Fruit fly (Drosophila melanogaster): Measurements from ENCODE around the gene CG17036.

The CG17036 gene

DNA sequence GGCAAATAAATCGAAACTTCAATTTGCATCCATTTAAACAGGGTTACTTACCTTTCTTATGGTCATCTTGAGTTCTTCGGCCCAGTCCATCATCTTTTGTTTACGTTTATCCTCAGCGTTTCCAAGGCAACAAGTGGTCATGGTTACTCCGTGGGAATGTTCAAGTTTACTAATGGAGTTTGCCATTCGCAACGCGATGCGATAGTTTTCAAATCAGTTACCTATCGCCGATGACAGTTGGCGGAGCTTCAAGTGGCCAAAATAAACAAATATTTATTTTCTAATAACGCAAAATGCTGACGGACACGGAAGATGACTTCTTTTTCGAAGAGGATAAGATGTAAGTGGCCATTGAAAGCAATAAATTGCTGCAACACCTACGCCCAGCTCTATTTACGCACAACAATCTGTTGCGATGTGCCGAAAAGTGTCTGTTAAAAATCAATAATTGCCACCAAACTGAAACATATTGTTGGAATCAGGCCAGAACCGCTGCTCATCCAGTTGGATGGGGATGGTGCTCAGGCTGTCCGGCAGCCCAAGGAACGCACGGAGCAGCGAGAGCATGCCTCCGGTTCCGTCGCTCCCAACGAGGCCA, 5.6 kb downstream of the CG17036 start, which contains the start of the genes IFT43 and PICK1:
Gene IFT43 (minus strand): TSS at position 166 of the 598 bp plus-strand sequence.
Gene PICK1 (plus strand): TSS at position 211 of the 598 bp plus-strand sequence.
- no peak for TF ChIP-seq noc (tag; optimal IDR thresholded peaks at IDR 0.05)

DNA sequence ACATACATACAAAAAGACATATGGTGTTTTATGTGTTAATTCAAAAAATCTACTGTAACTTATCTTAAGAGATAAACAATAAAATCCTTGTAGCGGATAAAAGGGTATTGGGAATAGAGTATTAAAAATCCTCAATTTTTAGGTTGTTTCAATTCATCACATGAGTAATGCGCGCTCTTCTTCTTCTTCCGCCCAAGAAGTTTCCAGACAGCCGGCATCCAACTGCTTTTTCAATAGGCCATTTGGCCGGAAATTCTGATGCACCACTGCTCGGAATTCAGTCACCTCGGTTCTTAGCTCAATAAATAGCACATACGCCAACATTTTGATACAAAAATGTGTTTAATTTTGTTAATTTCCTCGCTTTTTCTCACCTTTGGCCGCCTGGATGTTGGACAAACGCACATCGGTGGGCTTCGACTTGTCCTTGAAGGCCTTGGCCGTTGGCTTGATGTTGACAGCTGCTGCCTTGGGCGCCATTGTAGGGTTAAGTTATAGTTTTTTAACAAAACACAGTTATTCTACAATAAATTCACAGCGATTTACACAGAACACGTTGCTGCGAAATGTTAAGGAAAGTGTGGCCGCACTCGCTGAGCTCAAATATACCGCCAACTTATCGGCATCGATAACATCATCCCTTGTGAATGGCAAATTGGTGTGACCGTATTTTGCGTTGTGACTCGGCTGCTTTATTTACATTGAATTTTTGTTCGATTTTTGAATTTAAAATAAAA, 8.0 kb downstream of the CG17036 start, which contains the start of the genes CCT4 and CG6153:
Gene CCT4 (minus strand): TSS at position 592 of the 737 bp plus-strand sequence.
Gene CG6153 (plus strand): TSS at position 651 of the 737 bp plus-strand sequence.
- no peak for TF ChIP-seq noc (tag; optimal IDR thresholded peaks at IDR 0.05)

DNA sequence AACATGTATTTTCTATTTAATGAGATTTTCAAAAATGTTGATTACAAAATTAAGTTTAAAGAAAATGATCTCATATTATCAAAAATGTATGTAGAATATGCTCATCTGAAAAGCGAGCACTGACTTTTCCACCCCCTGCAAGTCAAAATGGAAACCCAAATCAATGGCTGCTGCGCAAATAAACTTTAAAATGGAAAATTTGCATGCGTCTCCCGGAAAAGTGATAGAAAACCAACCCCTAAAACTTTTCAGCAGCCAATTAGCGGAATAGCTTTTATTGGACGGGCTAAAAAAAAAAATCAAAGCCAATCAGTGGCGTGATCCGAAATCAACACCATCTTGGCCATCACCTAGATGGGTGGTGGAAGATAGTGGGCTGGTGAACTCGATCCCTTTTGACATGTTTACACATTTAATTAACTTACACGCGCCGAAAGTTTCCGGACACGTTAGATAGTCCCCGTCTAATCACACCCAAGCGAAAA, 11.2 kb downstream of the CG17036 start:
- TF ChIP-seq noc (tag; optimal IDR thresholded peaks at IDR 0.05) = no peak

DNA sequence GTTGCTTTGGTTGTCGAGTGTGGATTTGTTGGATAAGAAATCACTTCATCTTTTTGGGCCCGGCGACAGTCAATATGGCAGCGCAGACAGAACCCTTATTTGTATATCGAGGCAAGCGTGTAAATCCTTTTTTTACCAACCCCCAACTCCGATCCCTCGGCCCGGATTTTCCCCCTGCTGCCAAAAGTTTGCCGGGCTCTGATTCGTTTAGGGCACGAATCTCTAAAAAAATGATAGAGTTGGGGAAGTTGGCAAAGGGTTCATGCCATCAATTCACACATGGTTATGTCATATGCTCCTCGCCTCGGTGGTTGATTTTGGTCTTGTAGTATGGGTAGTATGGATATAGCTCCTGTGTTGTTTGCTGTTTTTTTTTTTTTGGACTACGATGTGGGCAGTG, 13.7 kb downstream of the CG17036 start:
- TF ChIP-seq noc (tag; optimal IDR thresholded peaks at IDR 0.05) = no peak

DNA sequence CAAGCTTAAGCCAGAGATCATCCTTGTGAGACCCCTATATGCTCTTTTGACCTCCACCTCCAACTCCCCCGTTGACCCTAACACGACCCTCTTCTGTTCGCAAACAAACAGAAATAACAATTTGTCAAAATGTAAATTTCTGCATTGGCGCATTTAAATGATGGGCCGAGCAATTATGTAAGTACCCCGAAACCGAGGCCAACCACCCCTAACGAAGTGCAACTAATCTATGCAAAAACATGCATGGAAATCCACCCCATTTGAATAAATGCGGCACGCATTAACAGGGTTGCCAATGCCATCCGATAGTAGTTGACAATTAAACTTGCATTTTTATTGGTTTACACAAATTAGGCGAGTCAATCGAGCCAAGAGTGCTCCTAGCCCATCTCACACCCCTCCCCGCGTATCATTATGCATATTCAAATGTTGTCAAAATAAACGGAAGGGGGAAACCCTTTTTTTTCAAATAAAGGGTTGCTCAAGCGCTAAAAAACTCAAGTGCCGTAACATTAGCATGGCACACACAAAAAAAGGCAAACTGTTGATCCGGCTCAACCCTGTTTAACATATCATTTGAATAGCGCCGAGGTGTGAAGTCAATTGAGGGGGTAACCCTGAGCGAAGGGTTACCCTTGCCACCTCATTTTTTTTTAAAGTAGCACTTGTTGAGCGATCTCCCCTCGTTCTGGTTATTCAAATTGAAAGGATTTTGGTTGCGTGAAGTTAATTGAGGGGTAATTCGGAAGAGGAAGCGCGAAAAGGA, 18.8 kb downstream of the CG17036 start:
- no peak for TF ChIP-seq noc (tag; optimal IDR thresholded peaks at IDR 0.05)

DNA sequence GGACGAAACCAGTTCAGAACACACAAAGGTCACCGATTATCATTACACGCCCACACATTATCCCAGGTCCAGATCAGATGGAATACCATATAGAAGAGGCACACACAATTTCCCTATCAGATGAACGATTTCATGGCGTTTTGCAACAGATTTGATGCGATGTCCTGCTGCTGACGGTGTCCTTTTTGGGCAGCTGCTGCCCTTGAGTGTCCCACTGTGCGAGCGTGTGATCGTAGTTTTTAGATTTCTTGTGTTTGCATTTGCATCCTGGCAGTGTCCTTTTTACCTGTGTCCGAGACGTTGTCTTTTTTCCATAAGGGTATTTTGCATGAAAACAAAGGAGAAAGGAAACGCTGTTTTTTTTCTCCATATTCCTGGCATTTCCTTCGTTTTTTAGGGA, 21.2 kb downstream of the CG17036 start:
- no peak for TF ChIP-seq noc (tag; optimal IDR thresholded peaks at IDR 0.05)

DNA sequence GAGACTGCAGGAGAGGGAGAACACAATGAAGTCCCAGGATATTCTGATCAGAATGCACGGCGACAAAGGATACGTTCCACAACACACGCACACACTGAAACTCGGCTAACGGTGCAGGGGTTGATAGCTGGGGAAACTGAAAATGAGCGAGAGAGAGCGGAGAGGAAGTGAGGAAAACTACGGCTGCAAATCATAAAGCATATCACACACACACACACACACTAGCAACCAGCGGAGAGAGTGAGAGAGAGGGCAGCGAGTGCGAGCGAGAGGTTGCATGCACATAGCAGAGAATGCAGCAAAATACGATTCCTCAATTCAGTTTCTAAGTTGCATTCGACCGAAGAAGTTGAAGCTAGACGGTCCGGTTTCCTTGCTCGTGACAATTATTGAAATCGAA, 22.3 kb downstream of the CG17036 start:
- no peak for TF ChIP-seq noc (tag; optimal IDR thresholded peaks at IDR 0.05)

DNA sequence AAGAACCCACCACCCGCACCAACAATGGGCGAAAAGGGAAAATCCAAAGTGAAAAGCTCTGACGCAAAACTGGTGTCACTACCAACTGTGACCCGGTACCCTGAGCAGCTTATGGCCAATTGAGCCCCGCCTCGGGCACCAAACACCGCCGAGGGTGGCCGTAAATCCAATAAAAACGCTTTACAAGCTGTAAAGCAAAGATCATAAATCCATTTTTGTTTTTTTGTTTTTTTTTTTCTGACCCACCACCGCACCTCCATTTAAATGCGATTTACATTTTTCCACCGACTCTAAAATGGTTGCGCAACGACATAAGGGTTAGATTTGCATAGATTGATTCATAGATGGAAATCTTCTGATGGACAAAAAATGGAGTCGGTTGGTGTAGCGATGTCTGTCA, 26.2 kb downstream of the CG17036 start:
- no peak for TF ChIP-seq noc (tag; optimal IDR thresholded peaks at IDR 0.05)

DNA sequence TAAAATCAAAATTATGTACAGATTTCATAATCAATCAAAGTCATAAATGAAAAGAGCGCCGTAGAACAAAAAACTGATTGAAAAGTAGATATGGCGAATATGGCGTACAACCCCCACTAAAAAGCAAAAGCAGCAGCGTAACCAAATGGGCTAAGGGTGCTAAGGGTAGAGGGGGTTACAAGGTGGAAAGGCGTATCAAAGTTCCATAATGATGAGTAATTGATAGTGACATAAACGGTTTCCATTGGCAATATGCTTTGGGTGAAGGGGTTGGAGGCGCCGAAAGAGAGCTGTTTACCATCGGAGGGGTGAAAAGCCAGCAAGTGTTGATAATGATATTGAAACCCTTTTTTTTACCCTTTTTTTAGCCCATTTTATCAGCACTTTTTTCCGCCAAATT, 28.2 kb downstream of the CG17036 start:
- no peak for TF ChIP-seq noc (tag; optimal IDR thresholded peaks at IDR 0.05)

DNA sequence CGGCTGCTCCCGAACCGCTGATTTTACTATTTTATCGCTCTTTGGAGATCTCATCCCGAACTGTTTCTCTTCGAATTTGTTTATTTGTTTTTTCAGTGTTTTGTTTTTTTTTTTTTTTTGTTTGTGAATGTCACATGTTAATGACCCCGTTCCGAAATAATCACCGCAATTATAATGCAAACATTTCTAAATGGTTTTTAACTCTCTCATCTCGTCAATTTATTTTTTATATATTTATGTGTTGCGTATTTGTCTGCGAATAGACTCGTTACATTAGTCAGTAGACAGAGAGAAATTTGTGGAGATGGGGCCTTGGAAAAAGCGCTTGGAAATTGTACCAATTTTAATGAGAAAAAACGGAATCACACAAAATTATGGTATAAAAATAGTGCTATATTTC, 30.9 kb downstream of the CG17036 start, which contains the start of gene Nepl7:
Gene Nepl7 (minus strand): TSS at position 101 of the 400 bp plus-strand sequence.
- TF ChIP-seq noc (tag; optimal IDR thresholded peaks at IDR 0.05) = no peak

DNA sequence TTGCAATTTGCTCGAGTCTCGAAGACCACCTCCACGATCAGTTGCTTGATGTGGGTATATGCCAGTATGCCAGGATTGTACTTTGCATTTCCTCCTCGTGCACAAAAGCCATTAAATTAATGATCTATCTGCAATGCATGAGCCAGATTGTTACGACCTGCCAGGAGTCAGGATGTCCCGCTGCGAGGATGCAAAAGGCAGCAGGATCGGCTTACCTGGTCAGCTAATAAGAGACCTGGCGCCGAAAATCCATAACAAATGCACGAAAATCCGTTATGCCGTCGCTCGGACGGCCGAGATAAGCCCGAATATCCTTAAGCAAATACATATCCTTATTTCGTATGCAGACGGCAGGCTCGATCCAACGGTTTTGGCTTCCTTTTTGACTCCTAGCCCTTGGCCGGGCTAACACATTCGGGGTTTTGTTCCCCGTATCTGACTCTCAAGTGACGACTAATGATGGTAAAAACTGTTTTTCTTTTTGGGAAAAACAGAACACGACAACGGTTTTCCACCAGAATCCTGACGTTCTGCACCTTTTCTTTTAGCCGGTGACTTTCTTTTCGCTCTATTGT, 34.5 kb downstream of the CG17036 start:
- TF ChIP-seq noc (tag; optimal IDR thresholded peaks at IDR 0.05) = no peak

DNA sequence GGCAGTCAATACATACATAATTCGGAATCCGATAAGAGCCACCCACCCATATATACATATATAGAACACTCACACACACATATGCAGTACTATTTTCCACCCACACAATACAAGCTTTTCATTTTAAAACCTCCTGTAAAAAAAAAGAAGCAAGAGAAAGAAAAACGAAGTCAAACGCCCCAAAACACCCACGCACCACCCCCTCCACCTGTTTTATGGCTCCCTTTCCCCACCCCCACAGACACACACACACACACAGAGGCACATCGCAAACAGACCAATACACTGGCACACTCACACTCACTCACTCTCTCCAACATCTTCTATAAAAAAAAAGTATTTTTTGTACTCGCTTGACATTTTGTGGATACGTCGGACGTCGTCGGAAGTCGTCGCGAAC, 43.2 kb downstream of the CG17036 start:
- no peak for TF ChIP-seq noc (tag; optimal IDR thresholded peaks at IDR 0.05)

DNA sequence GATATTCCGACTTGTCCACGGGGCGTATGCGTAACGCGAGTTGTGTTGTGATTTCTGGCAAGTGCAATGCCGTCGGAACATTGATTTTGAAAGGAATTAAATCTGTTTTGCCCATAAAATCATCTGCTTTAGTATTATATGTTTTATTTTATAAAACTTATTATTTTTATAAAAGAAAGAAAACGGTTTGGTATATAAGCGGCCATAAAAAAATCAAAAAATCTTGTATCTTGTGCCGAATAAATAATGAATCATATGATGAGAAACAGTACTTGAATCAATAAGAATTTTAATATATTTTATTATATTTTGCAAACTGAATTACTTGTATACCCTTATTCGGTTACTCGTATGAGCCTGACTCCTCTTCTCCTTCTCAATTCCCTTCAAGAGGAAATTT, 43.7 kb downstream of the CG17036 start, which contains the start of gene pdm2:
Gene pdm2 (plus strand): TSS at position 301 of the 400 bp plus-strand sequence.
- TF ChIP-seq noc (tag; optimal IDR thresholded peaks at IDR 0.05) = no peak

DNA sequence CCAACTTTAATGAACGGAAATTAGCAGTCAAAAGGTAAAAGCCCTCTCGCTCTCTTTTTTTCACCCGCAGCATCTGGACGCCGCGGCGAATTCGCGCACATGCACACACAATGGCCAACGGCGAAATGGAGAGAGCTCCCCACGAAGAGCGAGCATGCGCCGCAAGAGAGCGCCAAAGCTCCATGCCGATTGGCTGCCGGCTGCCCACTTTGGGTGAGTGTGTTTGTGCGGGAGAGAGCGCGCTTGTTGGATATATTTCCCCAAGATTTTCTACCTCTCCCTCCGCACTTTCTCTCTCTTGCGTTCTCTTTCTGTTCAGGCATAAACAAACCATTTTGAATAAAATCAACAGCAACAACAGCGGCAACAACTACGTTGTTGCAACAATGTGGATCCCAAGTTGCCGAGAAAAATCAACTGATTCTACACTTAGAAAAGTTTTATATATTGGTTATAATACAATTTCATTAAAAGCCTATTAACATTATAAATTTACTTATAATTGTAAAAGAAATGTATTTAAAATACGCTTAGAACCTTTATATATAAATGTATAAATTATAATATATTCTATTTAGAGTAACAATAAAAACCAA, 44.7 kb downstream of the CG17036 start:
- no peak for TF ChIP-seq noc (tag; optimal IDR thresholded peaks at IDR 0.05)

DNA sequence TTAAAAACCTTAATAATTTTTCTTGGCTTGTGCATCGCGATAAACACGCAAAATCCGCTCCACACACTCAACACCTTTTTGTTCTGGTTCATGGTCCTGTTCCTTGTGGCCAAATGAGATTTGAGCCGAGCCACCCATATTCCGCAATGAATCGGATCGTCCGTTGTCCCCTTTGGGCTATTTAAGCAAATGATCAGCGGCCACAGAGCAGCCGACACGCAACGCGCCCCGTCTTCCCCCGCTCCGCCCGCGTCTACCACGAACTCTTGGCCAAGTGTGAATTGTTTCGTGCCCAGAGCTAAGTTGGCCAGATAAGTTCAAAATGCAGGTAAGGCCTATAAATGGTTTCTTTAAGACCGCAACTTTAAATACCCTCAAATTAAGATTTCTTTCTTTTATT, 49.5 kb downstream of the CG17036 start:
- no peak for TF ChIP-seq noc (tag; optimal IDR thresholded peaks at IDR 0.05)
